Worm (Caenorhabditis elegans) whole organism, L4/young adult: ENCODE data around the gene Y54E2A.9.

ENCODE experiments used
- W03F9.2 ChIP-seq: fragments of 150-350 bp; optimal IDR thresholded peaks from 2 replicates; lab custom pipeline; 2014; ENCODE audit warnings: missing biosample characterization, missing genetic modification characterization
- dao-5 ChIP-seq: sonication (generic microtip); optimal IDR thresholded peaks from 2 replicates; lab custom pipeline; 2016; ENCODE audit warnings: missing genotype, missing genetic modification characterization, moderate library complexity, missing compliant biosample characterization
- him-1 ChIP-seq: sonication (generic microtip); optimal IDR thresholded peaks from 2 replicates; lab custom pipeline; 2016; ENCODE audit warnings: missing genotype, missing genetic modification reagents, missing genetic modification characterization, missing compliant biosample characterization

- no peak for TF ChIP-seq W03F9.2 (tag; lab: Kevin White, UChicago)
- no peak for TF ChIP-seq him-1 (tag; lab: Kevin White, UChicago)
- no peak for TF ChIP-seq dao-5
These were observed 34.7 kb upstream of the Y54E2A.9 start for ce11 chrII:14820460-14820859.
